Fruit fly (Drosophila melanogaster): ENCODE results near the gene bai.

bai gene

DNA sequence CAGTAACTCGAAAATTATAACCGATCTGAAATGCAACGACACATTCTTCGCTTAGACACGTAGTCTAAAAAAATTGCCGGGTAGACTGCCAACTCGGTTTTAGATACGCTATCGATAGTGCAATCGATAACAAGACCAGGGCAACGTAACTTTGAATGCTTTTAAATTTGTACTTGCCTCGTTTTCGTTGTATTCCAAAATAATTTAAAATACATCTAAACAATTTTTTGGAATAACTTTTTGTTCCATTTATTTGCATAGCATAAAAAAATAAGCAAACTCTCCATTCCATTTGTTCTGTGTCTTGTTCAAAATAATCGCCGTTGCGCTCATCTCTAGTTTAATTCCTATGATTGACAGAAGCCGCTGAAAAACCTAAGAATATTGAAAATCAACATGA is 30.4 kb downstream of the bai start, which contains the start of the genes Stt3B and CG11839 (continued):
- peak; percentile 71 for TF ChIP-seq CG8944 (GFP tag; optimal IDR thresholded peaks at IDR 0.05)
- no peak for TF ChIP-seq wek (GFP tag; optimal IDR thresholded peaks at IDR 0.05)
- TF ChIP-seq E2f2 (GFP tag; IDR thresholded peaks at IDR 0.05) = peak; percentile 67
- TF ChIP-seq CG15696 (tag; optimal IDR thresholded peaks at IDR 0.05) = peak; percentile 58
- TF ChIP-seq CG7987 (GFP tag; optimal IDR thresholded peaks at IDR 0.05) = peak; percentile 30
- peak; percentile 17; the same call in 1 of the 3 replicates for TF ChIP-seq CG2889 (GFP tag; IDR thresholded peaks at IDR 0.05)
- TF ChIP-seq bbx (GFP tag; IDR thresholded peaks at IDR 0.05; ENCODE audit: partially characterized antibody) = peak; percentile 84
- TF ChIP-seq gce (GFP tag; IDR thresholded peaks at IDR 0.05) = no peak
- TF ChIP-seq nmo (GFP tag; optimal IDR thresholded peaks at IDR 0.05) = peak; percentile 88
- peak; percentile 91 for TF ChIP-seq CG3847 (GFP tag; IDR thresholded peaks at IDR 0.05)
- TF ChIP-seq CG33213 (GFP tag; optimal IDR thresholded peaks at IDR 0.05) = peak; percentile 69
- peak; percentile 71; the same call in 2 of the 3 replicates for TF ChIP-seq dysf (GFP tag; IDR thresholded peaks at IDR 0.05)
- peak; percentile 1 for TF ChIP-seq CG17912 (GFP tag; optimal IDR thresholded peaks at IDR 0.05)
- TF ChIP-seq Sin3A (optimal IDR thresholded peaks at IDR 0.05) = peak; percentile 93
- TF ChIP-seq ara (GFP tag; IDR thresholded peaks at IDR 0.05) = no peak; the same call in 1 of the 2 replicates
- peak; percentile 80 for TF ChIP-seq stwl (tag; optimal IDR thresholded peaks at IDR 0.05)
- TF ChIP-seq Mad (GFP tag; optimal IDR thresholded peaks at IDR 0.05) = peak; percentile 72
- peak; percentile 72 for TF ChIP-seq CG12744 (GFP tag; optimal IDR thresholded peaks at IDR 0.05)
- TF ChIP-seq disco-r (GFP tag; optimal IDR thresholded peaks at IDR 0.05) = peak; percentile 17
- no peak; the same call in 1 of the 2 replicates for TF ChIP-seq slbo (GFP tag; IDR thresholded peaks at IDR 0.05)
- TF ChIP-seq da (GFP tag; optimal IDR thresholded peaks at IDR 0.05) = peak; percentile 18
- peak; percentile 76 for TF ChIP-seq pfk (GFP tag; optimal IDR thresholded peaks at IDR 0.05)
- no peak for TF ChIP-seq CG11456 (GFP tag; IDR thresholded peaks at IDR 0.05)
- peak; percentile 72 for TF ChIP-seq Side (GFP tag; optimal IDR thresholded peaks at IDR 0.05)
- no peak for TF ChIP-seq lab (GFP tag; optimal IDR thresholded peaks at IDR 0.05)
- peak; percentile 91 for TF ChIP-seq CG30020 (tag; optimal IDR thresholded peaks at IDR 0.05)
- TF ChIP-seq CG6813 (GFP tag; optimal IDR thresholded peaks at IDR 0.05) = no peak
- peak; percentile 49 for TF ChIP-seq CG16863 (GFP tag; optimal IDR thresholded peaks at IDR 0.05)
- peak; percentile 10 for TF ChIP-seq Neu2 (GFP tag; optimal IDR thresholded peaks at IDR 0.05; ENCODE audit: borderline replicate concordance)
- TF ChIP-seq CG15514 (GFP tag; optimal IDR thresholded peaks at IDR 0.05) = peak; percentile 70
- TF ChIP-seq seq (GFP tag; IDR thresholded peaks at IDR 0.05) = no peak
- peak; percentile 97 for TF ChIP-seq Sry-δ (GFP tag; optimal IDR thresholded peaks at IDR 0.05)
- TF ChIP-seq dpn (GFP tag; optimal IDR thresholded peaks at IDR 0.05) = peak; percentile 80 to 82
- TF ChIP-seq CG1024 (GFP tag; IDR thresholded peaks at IDR 0.05) = no peak
- TF ChIP-seq salm (tag; optimal IDR thresholded peaks at IDR 0.05) = peak; percentile 3
- TF ChIP-seq Hr51 (GFP tag; optimal IDR thresholded peaks at IDR 0.05) = peak in 1 of 2 experiments; percentile 81
- TF ChIP-seq corto (GFP tag; optimal IDR thresholded peaks at IDR 0.05) = no peak
- no peak for TF ChIP-seq CG10366 (GFP tag; IDR thresholded peaks at IDR 0.05)
- TF ChIP-seq grau (tag; optimal IDR thresholded peaks at IDR 0.05) = peak; percentile 73
- no peak for TF ChIP-seq hth (optimal IDR thresholded peaks at IDR 0.05)
- TF ChIP-seq Chrac-16 (GFP tag; optimal IDR thresholded peaks at IDR 0.05) = peak; percentile 75
- TF ChIP-seq Dll (GFP tag; IDR thresholded peaks at IDR 0.05; ENCODE audit: partially characterized antibody) = peak; percentile 97
- no peak for TF ChIP-seq jing (GFP tag; optimal IDR thresholded peaks at IDR 0.05)
- peak; percentile 70 for TF ChIP-seq CG8290 (GFP tag; optimal IDR thresholded peaks at IDR 0.05)
- no peak for TF ChIP-seq CG8290 (tag; optimal IDR thresholded peaks at IDR 0.05)
- TF ChIP-seq CG14014 (GFP tag; IDR thresholded peaks at IDR 0.05) = peak; percentile 65
- peak; percentile 85 for TF ChIP-seq CG2116 (GFP tag; optimal IDR thresholded peaks at IDR 0.05)
- peak; percentile 46 for TF ChIP-seq CG12236 (GFP tag; optimal IDR thresholded peaks at IDR 0.05)
- peak; percentile 82 for TF ChIP-seq jumu (GFP tag; optimal IDR thresholded peaks at IDR 0.05)
- peak; percentile 54 for TF ChIP-seq slp2 (GFP tag; optimal IDR thresholded peaks at IDR 0.05)
- TF ChIP-seq Stat92E (GFP tag; optimal IDR thresholded peaks at IDR 0.05) = peak in 1 of 3 experiments; percentile 33

Measured in whole organism, embryonic.